Worm (Caenorhabditis elegans): Measurements from ENCODE around the gene rpoa-12.

ce11 chrV:14440841-14441240 is 17.7 kb upstream of the rpoa-12 start, which contains the start of gene F23B12.4:
- no peak for TF ChIP-seq ztf-23 (GFP tag; IDR thresholded peaks at IDR 0.05)
- TF ChIP-seq ztf-29 (GFP tag; IDR thresholded peaks at IDR 0.05) = no peak
- TF ChIP-seq cog-1 (tag; optimal IDR thresholded peaks at IDR 0.05) = no peak
- no peak for TF ChIP-seq klf-2 (GFP tag; conservative IDR thresholded peaks at IDR 0.05)
- TF ChIP-seq ref-1 (GFP tag; conservative IDR thresholded peaks at IDR 0.05) = no peak
